Fruit fly (Drosophila melanogaster) whole organism, embryonic: ENCODE measurements around the gene Nup93-1.

Experiments used
- Abd-B ChIP-seq: fragments of 200-800 bp; sonication (Bioruptor generic); optimal IDR thresholded peaks from 2 replicates; lab custom pipeline; 2018; ENCODE audit warnings: missing biosample characterization, mild to moderate bottlenecking, missing genetic modification characterization, moderate library complexity
- Atf6 ChIP-seq: fragments of 200-800 bp; sonication (Bioruptor generic); IDR thresholded peaks from 2 replicates; pipeline ENCODE4 v1.3.6; 2022; ENCODE audit warnings: missing biosample characterization, missing genetic modification characterization
- CG11093 ChIP-seq: fragments of 200-800 bp; sonication (Bioruptor generic); IDR thresholded peaks from 3 replicates; pipeline ENCODE4 v1.3.6; 2022; ENCODE audit warnings: missing biosample characterization, missing genetic modification characterization
- CG13624 ChIP-seq: fragments of 200-800 bp; sonication (Bioruptor generic); optimal IDR thresholded peaks from 2 replicates; lab custom pipeline; 2016; ENCODE audit warnings: missing biosample characterization, missing genetic modification characterization
- CG14441 ChIP-seq: fragments of 200-800 bp; sonication (Bioruptor generic); IDR thresholded peaks from 2 replicates; pipeline ENCODE4 v1.3.6; 2022; ENCODE audit warnings: missing biosample characterization, missing genetic modification characterization
- CG14710 ChIP-seq: fragments of 200-800 bp; sonication (Bioruptor generic); optimal IDR thresholded peaks from 3 replicates; lab custom pipeline; 2019; ENCODE audit warnings: missing biosample characterization, mild to moderate bottlenecking, missing genetic modification characterization, moderate library complexity
- CG17328 ChIP-seq: fragments of 200-800 bp; sonication (Bioruptor generic); IDR thresholded peaks from 2 replicates; pipeline ENCODE4 v1.3.6; 2022; ENCODE audit warnings: missing biosample characterization, missing genetic modification characterization
- CG1792 ChIP-seq: fragments of 200-800 bp; sonication (Bioruptor generic); optimal IDR thresholded peaks from 2 replicates; lab custom pipeline; 2016; ENCODE audit warnings: missing biosample characterization, missing genetic modification characterization
- CG18262 ChIP-seq: fragments of 200-800 bp; optimal IDR thresholded peaks from 3 replicates; lab custom pipeline; 2019; ENCODE audit warnings: missing biosample characterization, mild to moderate bottlenecking, missing genetic modification characterization, moderate library complexity
- CG18476 ChIP-seq: fragments of 200-800 bp; sonication (Bioruptor generic); optimal IDR thresholded peaks from 2 replicates; lab custom pipeline; 2016; ENCODE audit warnings: missing biosample characterization, mild to moderate bottlenecking, missing genetic modification characterization
- CG2120 ChIP-seq: fragments of 200-800 bp; sonication (Bioruptor generic); optimal IDR thresholded peaks from 3 replicates; lab custom pipeline; 2016; ENCODE audit warnings: missing biosample characterization, missing genetic modification characterization
- CG2199 ChIP-seq: fragments of 200-800 bp; sonication (Bioruptor generic); IDR thresholded peaks from 3 replicates; pipeline ENCODE4 v1.3.6; 2022; ENCODE audit warnings: missing biosample characterization, missing genetic modification characterization
- CG3065 ChIP-seq: fragments of 200-800 bp; sonication (Bioruptor generic); optimal IDR thresholded peaks from 2 replicates; lab custom pipeline; 2016; ENCODE audit warnings: missing biosample characterization, missing genetic modification characterization
- CG31224 ChIP-seq: fragments of 200-800 bp; sonication (Bioruptor generic); IDR thresholded peaks from 2 replicates; pipeline ENCODE4 v1.3.6; 2022; ENCODE audit warnings: missing biosample characterization, missing genetic modification characterization
- CG3281 ChIP-seq: fragments of 200-800 bp; sonication (Bioruptor generic); optimal IDR thresholded peaks from 3 replicates; lab custom pipeline; 2017; ENCODE audit warnings: missing biosample characterization, mild to moderate bottlenecking, missing genetic modification characterization
- CG42726 ChIP-seq: fragments of 200-800 bp; sonication (Bioruptor generic); IDR thresholded peaks from 2 replicates; pipeline ENCODE4 v1.3.6; 2022; ENCODE audit warnings: missing biosample characterization, missing genetic modification characterization; ENCODE audit not compliant: partially characterized antibody
- CG4282 ChIP-seq: fragments of 200-800 bp; sonication (Bioruptor generic); optimal IDR thresholded peaks from 2 replicates; lab custom pipeline; 2016; ENCODE audit warnings: missing biosample characterization, missing genetic modification characterization
- CG6683 ChIP-seq: fragments of 200-800 bp; sonication (Bioruptor generic); optimal IDR thresholded peaks from 2 replicates; lab custom pipeline; 2017; ENCODE audit warnings: missing biosample characterization, mild to moderate bottlenecking, missing genetic modification characterization, missing genetic modification reagents
- CG6813 ChIP-seq: fragments of 200-800 bp; sonication (Bioruptor generic); optimal IDR thresholded peaks from 2 replicates; lab custom pipeline; 2017; ENCODE audit warnings: missing biosample characterization, missing genetic modification characterization, mild to moderate bottlenecking, moderate library complexity, missing genetic modification reagents
- CTCF ChIP-seq: fragments of 200-800 bp; sonication (Bioruptor generic); optimal IDR thresholded peaks from 2 replicates; lab custom pipeline; 2017; ENCODE audit warnings: missing biosample characterization, mild to moderate bottlenecking, missing genetic modification characterization, moderate library complexity
- Dbx ChIP-seq: fragments of 200-800 bp; sonication (Bioruptor generic); IDR thresholded peaks from 3 replicates; pipeline ENCODE4 v1.3.6; 2022; ENCODE audit warnings: missing biosample characterization, missing genetic modification characterization
- Doc3 ChIP-seq: fragments of 200-800 bp; sonication (Bioruptor generic); IDR thresholded peaks from 3 replicates; pipeline ENCODE4 v1.3.6; 2022; ENCODE audit warnings: missing biosample characterization, missing genetic modification characterization; ENCODE audit not compliant: partially characterized antibody
- Drgx ChIP-seq: fragments of 200-800 bp; sonication (Bioruptor generic); IDR thresholded peaks from 2 replicates; pipeline ENCODE4 v1.3.6; 2022; ENCODE audit warnings: missing biosample characterization, missing genetic modification characterization
- Fer3 ChIP-seq: fragments of 200-800 bp; sonication (Bioruptor generic); optimal IDR thresholded peaks from 2 replicates; lab custom pipeline; 2018; ENCODE audit warnings: missing biosample characterization, mild to moderate bottlenecking, missing genetic modification characterization, moderate library complexity
- HLHmδ ChIP-seq: fragments of 200-800 bp; sonication (Bioruptor generic); optimal IDR thresholded peaks from 2 replicates; lab custom pipeline; 2018; ENCODE audit warnings: missing biosample characterization, mild to moderate bottlenecking, missing genetic modification characterization, moderate library complexity
- HmgZ ChIP-seq: fragments of 200-800 bp; sonication (Bioruptor generic); optimal IDR thresholded peaks from 2 replicates; lab custom pipeline; 2018; ENCODE audit warnings: missing biosample characterization, mild to moderate bottlenecking, missing genetic modification characterization
- MESR4 ChIP-seq: fragments of 200-800 bp; sonication (Bioruptor generic); optimal IDR thresholded peaks from 2 replicates; lab custom pipeline; 2018; ENCODE audit warnings: missing biosample characterization, mild to moderate bottlenecking, missing genetic modification characterization, moderate library complexity
- NK7.1 ChIP-seq: fragments of 200-800 bp; sonication (Bioruptor generic); optimal IDR thresholded peaks from 3 replicates; lab custom pipeline; 2016; ENCODE audit warnings: missing biosample characterization, missing genetic modification characterization
- Nf-YA ChIP-seq: fragments of 200-800 bp; sonication (Bioruptor generic); IDR thresholded peaks from 2 replicates; pipeline ENCODE4 v1.3.6; 2022; ENCODE audit warnings: missing biosample characterization, missing genetic modification characterization
- ab ChIP-seq: fragments of 200-800 bp; sonication (Bioruptor generic); optimal IDR thresholded peaks from 2 replicates; lab custom pipeline; 2016; ENCODE audit warnings: missing biosample characterization, missing genetic modification characterization
- aop ChIP-seq: fragments of 200-800 bp; sonication (Bioruptor generic); IDR thresholded peaks from 2 replicates; pipeline ENCODE4 v1.3.6; 2022; ENCODE audit warnings: missing biosample characterization, missing genetic modification characterization
- crp ChIP-seq, 2 experiments: fragments of 200-800 bp; sonication (Bioruptor generic); optimal IDR thresholded peaks; 2 replicates in 1 of 2; 3 replicates in 1 of 2; lab custom pipeline; 2017; ENCODE audit warnings: missing biosample characterization in 2 of 2, missing genetic modification characterization in 2 of 2, mild to moderate bottlenecking in 1 of 2, moderate library complexity in 1 of 2
- dan ChIP-seq: fragments of 200-800 bp; sonication (Bioruptor generic); IDR thresholded peaks from 2 replicates; pipeline ENCODE4 v1.3.6; 2022; ENCODE audit warnings: missing biosample characterization, missing genetic modification characterization
- disco-r ChIP-seq: fragments of 200-800 bp; sonication (Bioruptor generic); optimal IDR thresholded peaks from 2 replicates; lab custom pipeline; 2016; ENCODE audit warnings: missing biosample characterization, missing genetic modification characterization
- gce ChIP-seq: fragments of 200-800 bp; sonication (Bioruptor generic); IDR thresholded peaks from 3 replicates; pipeline ENCODE4 v1.3.6; 2022; ENCODE audit warnings: missing biosample characterization, missing genetic modification characterization
- grn ChIP-seq: fragments of 200-800 bp; sonication (Bioruptor generic); optimal IDR thresholded peaks from 3 replicates; lab custom pipeline; 2017; ENCODE audit warnings: missing biosample characterization, missing genetic modification characterization
- gt ChIP-seq: fragments of 200-800 bp; sonication (Bioruptor generic); IDR thresholded peaks from 2 replicates; pipeline ENCODE4 v1.3.6; 2022; ENCODE audit warnings: missing biosample characterization, missing genetic modification characterization
- jing ChIP-seq: fragments of 200-800 bp; sonication (Bioruptor generic); optimal IDR thresholded peaks from 2 replicates; lab custom pipeline; 2018; ENCODE audit warnings: missing biosample characterization, mild to moderate bottlenecking, missing genetic modification characterization
- lbe ChIP-seq: fragments of 200-800 bp; sonication (Bioruptor generic); optimal IDR thresholded peaks from 2 replicates; lab custom pipeline; 2016; ENCODE audit warnings: missing biosample characterization, mild to moderate bottlenecking, missing genetic modification characterization
- lilli ChIP-seq: fragments of 200-800 bp; sonication (Bioruptor generic); optimal IDR thresholded peaks from 3 replicates; lab custom pipeline; 2016; ENCODE audit warnings: missing biosample characterization, missing genetic modification characterization
- lmd ChIP-seq: fragments of 200-800 bp; sonication (Bioruptor generic); IDR thresholded peaks from 2 replicates; pipeline ENCODE4 v1.3.6; 2022; ENCODE audit warnings: missing biosample characterization, missing genetic modification characterization
- lov ChIP-seq, 2 experiments: fragments of 200-800 bp in 1 of 2; fragments of >200 bp in 1 of 2; sonication (Bioruptor generic) in 1 of 2; IDR thresholded peaks in 1 of 2; optimal IDR thresholded peaks in 1 of 2; 2 replicates in 1 of 2; 3 replicates in 1 of 2; pipeline versions ENCODE4 v1.3.6 to Lab custom; 2017 to 2022; ENCODE audit warnings: missing biosample characterization in 1 of 2, missing genetic modification characterization in 1 of 2
- odd ChIP-seq: fragments of 200-800 bp; sonication (Bioruptor generic); optimal IDR thresholded peaks from 2 replicates; lab custom pipeline; 2017; ENCODE audit warnings: missing biosample characterization, mild to moderate bottlenecking, missing genetic modification characterization
- pnt ChIP-seq: fragments of 200-800 bp; sonication (Bioruptor generic); optimal IDR thresholded peaks from 3 replicates; lab custom pipeline; 2016; ENCODE audit warnings: missing biosample characterization, missing genetic modification characterization
- sob ChIP-seq: fragments of 200-800 bp; sonication (Bioruptor generic); IDR thresholded peaks from 2 replicates; pipeline ENCODE4 v1.3.6; 2022; ENCODE audit warnings: missing biosample characterization, missing genetic modification characterization
- sqz ChIP-seq: fragments of 200-800 bp; sonication (Bioruptor generic); optimal IDR thresholded peaks from 3 replicates; lab custom pipeline; 2018; ENCODE audit warnings: missing biosample characterization, mild to moderate bottlenecking, missing genetic modification characterization
- stwl ChIP-seq: fragments of 200-800 bp; sonication (Bioruptor generic); optimal IDR thresholded peaks from 3 replicates; lab custom pipeline; 2018; ENCODE audit warnings: missing biosample characterization, mild to moderate bottlenecking, missing genetic modification characterization, moderate library complexity
- tin ChIP-seq: fragments of 200-800 bp; sonication (Bioruptor generic); optimal IDR thresholded peaks from 3 replicates; lab custom pipeline; 2016; ENCODE audit warnings: missing biosample characterization, missing genetic modification characterization
- tx ChIP-seq: fragments of 200-800 bp; sonication (Bioruptor generic); optimal IDR thresholded peaks from 2 replicates; lab custom pipeline; 2016; ENCODE audit warnings: missing biosample characterization, missing genetic modification characterization
- yki ChIP-seq: fragments of >200 bp; optimal IDR thresholded peaks from 3 replicates; lab custom pipeline; 2018
- zf30C ChIP-seq: fragments of 200-800 bp; sonication (Bioruptor generic); optimal IDR thresholded peaks from 3 replicates; lab custom pipeline; 2018; ENCODE audit warnings: missing biosample characterization, mild to moderate bottlenecking, missing genetic modification characterization

Nup93-1 gene

dm6 chrX:13815526-13816173, 7.0 kb upstream of the Nup93-1 start (continued):
- 0 out of 3 replicates have a peak, but pooled peaks have one; percentile 31 for TF ChIP-seq gce (GFP tag; lab: Robert Waterston, UW)
- TF ChIP-seq NK7.1, result no peak
- peak; percentile 13 for TF ChIP-seq jing
- TF ChIP-seq aop (GFP tag; lab: Robert Waterston, UW), result no peak
- no peak for TF ChIP-seq CG2199 (GFP tag; lab: Robert Waterston, UW)
- TF ChIP-seq CG14710, result peak; percentile 47
- no peak for TF ChIP-seq CG18476 (GFP tag; lab: Kevin White, UChicago)
- TF ChIP-seq gt (GFP tag; lab: Robert Waterston, UW), result no peak
- TF ChIP-seq odd (GFP tag; lab: Kevin White, UChicago), result peak; percentile 40
- TF ChIP-seq Nf-YA (GFP tag; lab: Robert Waterston, UW), result no peak; the same call in 1 of the 2 replicates
- no peak for TF ChIP-seq HmgZ (tag; lab: Kevin White, UChicago)
- TF ChIP-seq Doc3 (GFP tag; lab: Robert Waterston, UW), result no peak
- peak; percentile 8 for TF ChIP-seq lbe
- no peak for TF ChIP-seq crp (GFP tag; optimal IDR thresholded peaks at IDR 0.05; lab: Kevin White, UChicago)
- TF ChIP-seq stwl, result no peak
- peak; percentile 54; the same call in 1 of the 2 replicates for TF ChIP-seq CG17328
- peak; percentile 51 for TF ChIP-seq tin (GFP tag; lab: Kevin White, UChicago)
- TF ChIP-seq CG14441 (GFP tag; lab: Robert Waterston, UW), result peak; percentile 57
- TF ChIP-seq dan, result no peak
- peak; percentile 63; the same call in 2 of the 3 replicates for TF ChIP-seq CG11093 (GFP tag; lab: Robert Waterston, UW)
- no peak for TF ChIP-seq zf30C (GFP tag; lab: Kevin White, UChicago)
- no peak for TF ChIP-seq CG4282 (GFP tag; lab: Kevin White, UChicago)
- no peak for TF ChIP-seq grn
- no peak for TF ChIP-seq CG3065 (GFP tag; lab: Kevin White, UChicago)
- 0 out of 2 replicates have a peak, but pooled peaks have one; percentile 37 for TF ChIP-seq sob (GFP tag; lab: Robert Waterston, UW)
- no peak for TF ChIP-seq CG42726 (GFP tag; lab: Robert Waterston, UW)
- peak; percentile 34 for TF ChIP-seq lilli (GFP tag; lab: Kevin White, UChicago)
- peak; percentile 71 for TF ChIP-seq CG18262 (tag; lab: Kevin White, UChicago)
- TF ChIP-seq MESR4 (GFP tag; lab: Kevin White, UChicago), result no peak
- TF ChIP-seq CG6683 (GFP tag; lab: Kevin White, UChicago), result no peak
- peak; percentile 38 for TF ChIP-seq CG1792 (GFP tag; lab: Kevin White, UChicago)
- peak; percentile 61 for TF ChIP-seq CG3281
- peak; percentile 29 for TF ChIP-seq CG6813
- peak; percentile 43 for TF ChIP-seq sqz
- no peak for TF ChIP-seq CTCF (GFP tag; lab: Kevin White, UChicago)
- TF ChIP-seq disco-r (GFP tag; lab: Kevin White, UChicago), result no peak
- TF ChIP-seq tx, result no peak
- peak; percentile 38 for TF ChIP-seq Fer3
- peak; percentile 43 for TF ChIP-seq Abd-B (GFP tag; lab: Kevin White, UChicago)
- no peak for TF ChIP-seq yki (lab: Kevin White, UChicago)
- TF ChIP-seq HLHmδ (GFP tag; lab: Kevin White, UChicago), result no peak
- TF ChIP-seq Dbx, result no peak
- peak; percentile 75 for TF ChIP-seq Drgx (GFP tag; lab: Robert Waterston, UW)
- TF ChIP-seq CG13624 (GFP tag; lab: Kevin White, UChicago), result peak; percentile 18
- TF ChIP-seq lmd (GFP tag; lab: Robert Waterston, UW), result peak; percentile 72
- peak; percentile 54 for TF ChIP-seq pnt
- TF ChIP-seq CG31224, result no peak
- peak; percentile 55 for TF ChIP-seq CG2120 (GFP tag; lab: Kevin White, UChicago)
- no peak for TF ChIP-seq lov (optimal IDR thresholded peaks at IDR 0.05; lab: Kevin White, UChicago)
- no peak for TF ChIP-seq lov (GFP tag; IDR thresholded peaks at IDR 0.05; lab: Robert Waterston, UW)
- peak; percentile 61; the same call in 1 of the 2 replicates for TF ChIP-seq Atf6 (GFP tag; lab: Robert Waterston, UW)
- TF ChIP-seq ab (GFP tag; lab: Kevin White, UChicago), result no peak
